Worm (Caenorhabditis elegans) whole organism, late embryonic: ENCODE results near the gene ehbp-1.

Source experiments
- C08G9.2 ChIP-seq: sonication (generic microtip); optimal IDR thresholded peaks from 2 replicates; lab custom pipeline; 2016; ENCODE audit warnings: mild to moderate bottlenecking, missing genetic modification characterization, moderate library complexity, missing compliant biosample characterization
- F13H6.1 ChIP-seq: sonication (generic microtip); optimal IDR thresholded peaks from 2 replicates; lab custom pipeline; 2016; ENCODE audit warnings: missing genetic modification characterization, missing compliant biosample characterization
- K02D7.2 ChIP-seq: sonication (generic microtip); optimal IDR thresholded peaks from 2 replicates; lab custom pipeline; 2017; ENCODE audit warnings: mild to moderate bottlenecking, missing genetic modification characterization, missing compliant biosample characterization
- ama-1 ChIP-seq: fragments of 150-350 bp; optimal IDR thresholded peaks from 2 replicates; lab custom pipeline; 2014
- ceh-19 ChIP-seq: fragments of 200-800 bp; sonication (Bioruptor generic); optimal IDR thresholded peaks from 2 replicates; lab custom pipeline; 2018; ENCODE audit warnings: mild to moderate bottlenecking, missing genetic modification characterization, missing compliant biosample characterization
- ceh-2 ChIP-seq: sonication (generic microtip); optimal IDR thresholded peaks from 2 replicates; lab custom pipeline; 2016; ENCODE audit warnings: missing genotype, missing genetic modification characterization, missing compliant biosample characterization
- ceh-22 ChIP-seq: sonication (generic microtip); optimal IDR thresholded peaks from 2 replicates; lab custom pipeline; 2017; ENCODE audit warnings: missing biosample characterization, missing genetic modification characterization
- ceh-24 ChIP-seq: sonication (generic microtip); optimal IDR thresholded peaks from 2 replicates; lab custom pipeline; 2016; ENCODE audit warnings: mild to moderate bottlenecking, missing genetic modification characterization, missing compliant biosample characterization
- ceh-31 ChIP-seq: sonication (generic microtip); optimal IDR thresholded peaks from 2 replicates; lab custom pipeline; 2016; ENCODE audit warnings: missing genetic modification characterization, missing compliant biosample characterization
- ceh-34 ChIP-seq: sonication (generic microtip); optimal IDR thresholded peaks from 2 replicates; lab custom pipeline; 2016; ENCODE audit warnings: mild to moderate bottlenecking, missing genetic modification characterization, missing compliant biosample characterization
- ceh-48 ChIP-seq: sonication (generic microtip); optimal IDR thresholded peaks from 2 replicates; lab custom pipeline; 2016; ENCODE audit warnings: missing genetic modification characterization, inconsistent platforms, missing compliant biosample characterization
- ceh-9 ChIP-seq: sonication (generic microtip); optimal IDR thresholded peaks from 2 replicates; lab custom pipeline; 2016; ENCODE audit warnings: mild to moderate bottlenecking, missing genetic modification characterization, inconsistent platforms, missing compliant biosample characterization
- dmd-4 ChIP-seq: sonication (generic microtip); optimal IDR thresholded peaks from 2 replicates; lab custom pipeline; 2016; ENCODE audit warnings: borderline replicate concordance, missing genetic modification characterization, missing compliant biosample characterization
- dve-1 ChIP-seq: sonication (generic microtip); optimal IDR thresholded peaks from 2 replicates; lab custom pipeline; 2017; ENCODE audit warnings: antibody characterized with exemption, mild to moderate bottlenecking, missing genetic modification characterization, missing compliant biosample characterization
- ets-4 ChIP-seq: sonication (generic microtip); optimal IDR thresholded peaks from 2 replicates; lab custom pipeline; 2016; ENCODE audit warnings: missing genetic modification characterization, missing compliant biosample characterization
- eyg-1 ChIP-seq: sonication (generic microtip); optimal IDR thresholded peaks from 2 replicates; lab custom pipeline; 2016; ENCODE audit warnings: missing genotype, missing genetic modification characterization, missing compliant biosample characterization
- fkh-10 ChIP-seq: fragments of 150-350 bp; optimal IDR thresholded peaks from 2 replicates; lab custom pipeline; 2014; ENCODE audit warnings: missing biosample characterization, missing genetic modification reagents, missing genetic modification characterization
- gmeb-2 ChIP-seq: sonication (generic microtip); optimal IDR thresholded peaks from 2 replicates; lab custom pipeline; 2016; ENCODE audit warnings: missing genetic modification characterization, inconsistent platforms, missing compliant biosample characterization
- hlh-13 ChIP-seq: fragments of 200-800 bp; sonication (Bioruptor generic); optimal IDR thresholded peaks from 2 replicates; lab custom pipeline; 2018; ENCODE audit warnings: mild to moderate bottlenecking, missing genetic modification characterization, missing compliant biosample characterization
- hlh-15 ChIP-seq: sonication (generic microtip); optimal IDR thresholded peaks from 2 replicates; lab custom pipeline; 2016; ENCODE audit warnings: missing genetic modification characterization, missing compliant biosample characterization
- hlh-8 ChIP-seq: sonication (generic microtip); optimal IDR thresholded peaks from 2 replicates; lab custom pipeline; 2016; ENCODE audit warnings: missing genotype, missing genetic modification characterization, missing compliant biosample characterization
- lim-6 ChIP-seq: sonication (generic microtip); optimal IDR thresholded peaks from 2 replicates; lab custom pipeline; 2016; ENCODE audit warnings: missing genetic modification characterization, missing compliant biosample characterization
- lin-11 ChIP-seq: fragments of 200-800 bp; sonication (Bioruptor generic); optimal IDR thresholded peaks from 2 replicates; lab custom pipeline; 2018; ENCODE audit warnings: mild to moderate bottlenecking, missing genetic modification characterization, missing compliant biosample characterization
- madf-2 ChIP-seq: sonication (generic microtip); optimal IDR thresholded peaks from 2 replicates; lab custom pipeline; 2017; ENCODE audit warnings: missing genetic modification characterization, missing compliant biosample characterization
- nfya-1 ChIP-seq: sonication (generic microtip); optimal IDR thresholded peaks from 2 replicates; lab custom pipeline; 2017; ENCODE audit warnings: missing genetic modification characterization, mild to moderate bottlenecking, missing compliant biosample characterization, antibody characterized with exemption, moderate library complexity
- npax-4 ChIP-seq: sonication (generic microtip); optimal IDR thresholded peaks from 2 replicates; lab custom pipeline; 2016; ENCODE audit warnings: missing genetic modification characterization, missing compliant biosample characterization
- odd-2 ChIP-seq: sonication (generic microtip); optimal IDR thresholded peaks from 2 replicates; lab custom pipeline; 2017; ENCODE audit warnings: antibody characterized with exemption, mild to moderate bottlenecking, missing genetic modification characterization, missing compliant biosample characterization
- pag-3 ChIP-seq: sonication (generic microtip); optimal IDR thresholded peaks from 2 replicates; lab custom pipeline; 2016; ENCODE audit warnings: missing compliant biosample characterization, missing genetic modification characterization, borderline replicate concordance
- pat-9 ChIP-seq: fragments of 200-800 bp; sonication (Bioruptor generic); optimal IDR thresholded peaks from 2 replicates; lab custom pipeline; 2018; ENCODE audit warnings: mild to moderate bottlenecking, missing genetic modification characterization, moderate library complexity, missing compliant biosample characterization
- rnt-1 ChIP-seq: sonication (generic microtip); optimal IDR thresholded peaks from 2 replicates; lab custom pipeline; 2016; ENCODE audit warnings: missing genetic modification characterization, missing compliant biosample characterization
- sox-2 ChIP-seq: fragments of 200-800 bp; sonication (Bioruptor generic); IDR thresholded peaks from 2 replicates; pipeline ENCODE4 v1.3.6; 2022; ENCODE audit warnings: missing genetic modification reagents, missing genetic modification characterization, missing compliant biosample characterization
- sox-4 ChIP-seq: sonication (generic microtip); optimal IDR thresholded peaks from 2 replicates; lab custom pipeline; 2017; ENCODE audit warnings: mild to moderate bottlenecking, missing genetic modification characterization, inconsistent platforms, missing compliant biosample characterization
- tbx-2 ChIP-seq: sonication (generic microtip); optimal IDR thresholded peaks from 2 replicates; lab custom pipeline; 2016; ENCODE audit warnings: missing genetic modification characterization, missing compliant biosample characterization
- tbx-7 ChIP-seq: sonication (generic microtip); optimal IDR thresholded peaks from 2 replicates; lab custom pipeline; 2016; ENCODE audit warnings: missing genotype, missing genetic modification characterization, missing compliant biosample characterization
- unc-55 ChIP-seq: sonication (generic microtip); optimal IDR thresholded peaks from 2 replicates; lab custom pipeline; 2017; ENCODE audit warnings: missing biosample characterization, missing genetic modification reagents, missing genetic modification characterization
- unc-86 ChIP-seq: sonication (generic microtip); optimal IDR thresholded peaks from 2 replicates; lab custom pipeline; 2016; ENCODE audit warnings: missing genetic modification characterization, missing compliant biosample characterization
- ztf-16 ChIP-seq: sonication (generic microtip); optimal IDR thresholded peaks from 2 replicates; lab custom pipeline; 2017; ENCODE audit warnings: missing genetic modification characterization, missing compliant biosample characterization

The ehbp-1 gene

DNA sequence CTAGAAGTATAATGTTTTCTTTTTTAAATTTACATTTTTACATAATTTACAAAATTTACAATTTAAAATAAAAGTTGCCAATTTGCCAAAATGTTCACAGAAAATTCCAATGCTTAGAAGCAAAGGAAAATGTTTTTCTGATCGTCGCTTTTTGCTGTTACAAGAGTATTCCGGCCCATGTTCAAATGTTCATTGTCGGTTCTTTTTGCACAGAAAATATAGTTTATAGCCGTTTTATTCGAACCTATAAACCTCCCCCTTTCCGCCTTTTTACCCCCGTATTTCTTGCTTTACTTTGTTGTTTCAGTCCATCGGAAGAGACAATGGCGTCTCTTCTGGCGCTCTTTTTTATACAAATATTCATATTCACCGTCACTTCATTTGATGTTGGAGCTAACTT is 15.8 kb upstream of the ehbp-1 start, which contains the start of gene tag-329:
TSS of gene tag-329 (plus strand) at position 301 of the 400 bp plus-strand sequence.
- TF ChIP-seq unc-86 (tag; lab: Kevin White, UChicago), result no peak
- TF ChIP-seq hlh-15 (tag; lab: Kevin White, UChicago), result no peak
- TF ChIP-seq ceh-2 (tag; lab: Kevin White, UChicago), result no peak
- TF ChIP-seq ama-1 (lab: Kevin White, UChicago), result no peak
- no peak for TF ChIP-seq pat-9
- no peak for TF ChIP-seq nfya-1 (tag; lab: Kevin White, UChicago)
- no peak for TF ChIP-seq ceh-48 (tag; lab: Kevin White, UChicago)
- no peak for TF ChIP-seq madf-2
- no peak for TF ChIP-seq fkh-10
- no peak for TF ChIP-seq sox-2 (GFP tag; lab: Robert Waterston, UW)
- TF ChIP-seq lin-11, result no peak
- TF ChIP-seq gmeb-2 (tag; lab: Kevin White, UChicago), result no peak
- TF ChIP-seq npax-4 (tag; lab: Kevin White, UChicago), result no peak
- TF ChIP-seq sox-4 (tag; lab: Kevin White, UChicago), result no peak
- TF ChIP-seq, all 69 proteins: peak for 0

DNA sequence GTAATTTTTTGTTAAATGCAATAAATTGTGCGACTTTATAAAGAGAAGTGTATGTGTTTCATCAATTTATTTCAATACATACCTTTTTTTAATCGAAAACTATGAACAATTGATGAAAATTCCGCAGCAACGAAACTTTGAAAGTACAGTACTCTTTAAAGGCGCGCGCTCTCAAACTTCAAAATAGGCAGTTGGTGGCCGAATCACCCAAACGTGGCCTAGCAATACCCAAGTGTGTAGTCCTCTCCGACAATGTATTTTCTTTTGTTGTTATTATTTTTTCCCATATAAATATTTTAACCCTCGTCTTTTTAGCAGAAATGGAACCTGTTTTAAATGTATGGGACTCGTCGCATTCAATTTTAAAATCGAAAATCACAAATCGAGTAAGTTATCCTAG is 13.9 kb upstream of the ehbp-1 start, which contains the start of gene C50F4.4:
TSS of gene C50F4.4 (plus strand) at position 267 of the 400 bp plus-strand sequence.
- TF ChIP-seq odd-2 (tag; lab: Kevin White, UChicago) (no peak), hlh-13 (no peak), ceh-2 (tag; lab: Kevin White, UChicago) (peak; percentile 46), eyg-1 (tag; lab: Kevin White, UChicago) (no peak), hlh-8 (tag; lab: Kevin White, UChicago) (peak; percentile 22), C08G9.2 (tag; lab: Kevin White, UChicago) (peak; percentile 73), pag-3 (tag; lab: Kevin White, UChicago) (no peak), F13H6.1 (tag; lab: Kevin White, UChicago) (no peak), tbx-2 (tag; lab: Kevin White, UChicago) (peak; percentile 51), lim-6 (tag; lab: Kevin White, UChicago) (no peak), ceh-31 (tag; lab: Kevin White, UChicago) (peak; percentile 56), tbx-7 (tag; lab: Kevin White, UChicago) (peak; percentile 23), sox-4 (tag; lab: Kevin White, UChicago) (no peak), ceh-22 (tag; lab: Kevin White, UChicago) (no peak), ets-4 (tag; lab: Kevin White, UChicago) (peak; percentile 47), ama-1 (lab: Kevin White, UChicago) (no peak)

DNA sequence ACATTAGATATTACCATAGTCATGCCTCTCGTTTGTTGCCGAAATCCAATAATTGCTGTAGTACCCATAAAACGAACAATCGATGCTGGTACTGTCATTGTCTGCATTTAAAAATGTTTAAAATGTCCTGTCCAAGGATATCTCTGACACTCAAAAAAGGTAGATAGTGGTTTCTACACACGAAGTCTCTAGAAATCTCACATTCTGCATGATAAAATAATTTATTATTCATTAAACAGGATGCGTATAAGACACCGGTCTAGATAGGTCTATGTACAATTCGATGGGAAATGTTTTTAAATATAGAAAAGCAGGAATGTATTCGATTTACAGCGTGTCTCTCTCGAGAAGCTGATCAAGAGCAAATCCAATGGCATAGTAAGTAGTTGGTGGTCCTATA is 10.8 kb upstream of the ehbp-1 start, which contains the start of gene C50F4.12:
TSS of gene C50F4.12 (minus strand) at position 101 of the 400 bp plus-strand sequence.
- TF ChIP-seq ceh-24 (no peak), ceh-34 (tag; lab: Kevin White, UChicago) (no peak), sox-4 (tag; lab: Kevin White, UChicago) (no peak), odd-2 (tag; lab: Kevin White, UChicago) (no peak), unc-86 (tag; lab: Kevin White, UChicago) (no peak), fkh-10 (no peak), ama-1 (lab: Kevin White, UChicago) (no peak), rnt-1 (tag; lab: Kevin White, UChicago) (no peak), madf-2 (no peak), unc-55 (GFP tag; lab: Kevin White, UChicago) (no peak), dmd-4 (tag; lab: Kevin White, UChicago) (no peak), hlh-15 (tag; lab: Kevin White, UChicago) (no peak), ceh-9 (no peak), dve-1 (no peak), K02D7.2 (no peak), lin-11 (no peak), ceh-19 (GFP tag; lab: Kevin White, UChicago) (no peak), ztf-16 (tag; lab: Kevin White, UChicago) (no peak), tbx-2 (tag; lab: Kevin White, UChicago) (no peak)
